Fruit fly (Drosophila melanogaster): ENCODE results near the gene ssp6.

The ssp6 gene

DNA sequence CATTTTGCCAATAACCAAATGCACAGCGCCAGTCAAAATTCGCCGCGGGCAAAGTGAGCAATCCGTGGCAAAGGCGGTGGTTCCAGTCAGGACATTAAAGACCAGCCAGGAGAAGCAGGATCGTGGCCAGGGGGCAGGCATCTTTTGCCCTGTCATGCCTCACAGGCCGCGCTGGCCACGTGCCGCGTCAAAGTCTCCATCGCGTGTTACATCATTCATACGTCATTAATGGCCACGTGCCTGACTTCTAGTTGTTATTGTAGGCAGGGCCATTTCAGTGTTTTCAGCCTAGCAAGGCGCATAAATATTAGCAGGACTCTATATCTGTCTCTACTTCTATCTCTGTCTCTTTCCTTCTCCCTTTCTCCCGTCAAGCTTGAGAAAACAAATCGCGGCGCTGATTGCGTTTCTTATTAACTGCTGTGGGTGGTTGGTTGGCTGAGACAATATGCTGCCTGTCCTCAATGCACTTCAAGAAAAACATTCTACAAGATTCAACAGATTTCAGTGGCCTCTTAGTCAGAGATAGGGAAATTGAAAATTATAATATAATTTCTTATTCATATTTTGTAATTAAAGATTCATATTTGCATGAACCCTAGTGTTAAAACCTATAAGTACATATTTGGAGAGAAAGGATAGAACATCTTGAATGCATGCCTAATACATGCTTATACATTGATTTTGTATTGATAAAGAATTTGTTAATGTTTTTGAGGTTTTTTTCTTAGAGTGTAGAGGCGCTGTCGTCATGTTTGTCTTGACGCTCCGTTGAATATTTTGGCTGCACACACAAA is 31.9 kb downstream of the ssp6 start:
- TF ChIP-seq GATAd (GFP tag; optimal IDR thresholded peaks at IDR 0.05): no peak
- TF ChIP-seq CrebA (GFP tag; optimal IDR thresholded peaks at IDR 0.05; ENCODE audit: borderline replicate concordance): no peak
- no peak for TF ChIP-seq Abd-B (GFP tag; optimal IDR thresholded peaks at IDR 0.05)
- no peak for TF ChIP-seq dl (GFP tag; optimal IDR thresholded peaks at IDR 0.05; ENCODE audit: insufficient read depth in 1 of 2, partially characterized antibody in 2 of 2)
- no peak for TF ChIP-seq sv (GFP tag; optimal IDR thresholded peaks at IDR 0.05)
- TF ChIP-seq tai (GFP tag; optimal IDR thresholded peaks at IDR 0.05): no peak
- TF ChIP-seq Jra (GFP tag; optimal IDR thresholded peaks at IDR 0.05): no peak
- TF ChIP-seq foxo (GFP tag; optimal IDR thresholded peaks at IDR 0.05): no peak
- no peak for TF ChIP-seq sage (GFP tag; optimal IDR thresholded peaks at IDR 0.05)
- no peak for TF ChIP-seq Sp1 (GFP tag; optimal IDR thresholded peaks at IDR 0.05)

DNA sequence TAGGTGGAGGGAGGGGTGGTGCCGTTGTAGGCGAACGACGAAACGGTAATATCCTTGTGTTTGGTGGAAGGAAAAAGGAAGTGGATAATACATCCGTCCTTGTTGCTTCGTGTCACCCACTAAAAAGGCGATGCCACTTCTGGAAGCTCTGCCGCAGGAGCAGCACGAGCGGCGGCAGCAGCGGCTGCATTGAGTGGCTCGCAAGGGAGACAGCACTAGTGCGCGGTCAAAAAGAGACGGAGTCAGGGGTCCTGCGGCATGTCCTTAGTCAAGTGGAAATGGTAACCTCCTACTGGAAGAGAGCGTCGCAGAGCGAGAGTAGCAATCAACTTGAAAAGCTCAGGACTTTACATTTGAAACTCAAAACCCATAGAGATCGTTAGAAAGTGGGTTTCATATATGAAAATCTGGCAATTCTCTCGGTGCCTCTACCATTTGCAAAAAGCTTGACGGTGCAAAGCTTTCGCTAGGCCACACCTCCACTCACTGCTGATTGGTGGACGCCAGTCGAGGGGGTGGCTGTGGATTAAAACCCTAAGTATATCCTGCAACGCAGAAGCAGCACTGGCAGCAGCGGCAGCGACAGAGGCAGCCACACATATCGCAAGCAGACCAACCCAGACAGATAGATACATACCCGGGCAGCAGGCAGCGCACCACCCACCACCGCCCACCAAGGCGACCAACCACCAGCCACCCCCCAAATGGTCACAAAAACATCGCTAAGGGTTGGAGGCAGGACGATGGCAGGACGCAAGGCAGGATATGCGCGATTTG is 34.3 kb downstream of the ssp6 start:
- no peak for TF ChIP-seq CG9705 (GFP tag; optimal IDR thresholded peaks at IDR 0.05)
- TF ChIP-seq Jra (GFP tag; optimal IDR thresholded peaks at IDR 0.05): no peak
- TF ChIP-seq brk (GFP tag; optimal IDR thresholded peaks at IDR 0.05): no peak
- TF ChIP-seq CG32264 (GFP tag; optimal IDR thresholded peaks at IDR 0.05): no peak
- TF ChIP-seq Hr78 (GFP tag; optimal IDR thresholded peaks at IDR 0.05): no peak
- TF ChIP-seq Rel (GFP tag; optimal IDR thresholded peaks at IDR 0.05): no peak
- no peak for TF ChIP-seq Rel (tag; optimal IDR thresholded peaks at IDR 0.05)
- no peak for TF ChIP-seq CrebA (GFP tag; optimal IDR thresholded peaks at IDR 0.05; ENCODE audit: borderline replicate concordance)
- no peak for TF ChIP-seq sv (GFP tag; optimal IDR thresholded peaks at IDR 0.05)
- no peak for TF ChIP-seq dl (GFP tag; optimal IDR thresholded peaks at IDR 0.05; ENCODE audit: insufficient read depth in 1 of 2, partially characterized antibody in 2 of 2)
- TF ChIP-seq Hr83 (GFP tag; optimal IDR thresholded peaks at IDR 0.05; ENCODE audit: poor library complexity, severe bottlenecking): no peak
- TF ChIP-seq Dfd (GFP tag; optimal IDR thresholded peaks at IDR 0.05): no peak
- TF ChIP-seq rgr (GFP tag; optimal IDR thresholded peaks at IDR 0.05): no peak
- no peak for TF ChIP-seq fru (GFP tag; optimal IDR thresholded peaks at IDR 0.05)
- TF ChIP-seq jim (GFP tag; optimal IDR thresholded peaks at IDR 0.05): no peak
- no peak for TF ChIP-seq dmrt93B (GFP tag; optimal IDR thresholded peaks at IDR 0.05)
- no peak for TF ChIP-seq woc (GFP tag; optimal IDR thresholded peaks at IDR 0.05)
- no peak for TF ChIP-seq foxo (GFP tag; optimal IDR thresholded peaks at IDR 0.05)

dm6 chr3L:6111458-6111857 is 34.9 kb downstream of the ssp6 start:
- TF ChIP-seq OdsH (GFP tag; optimal IDR thresholded peaks at IDR 0.05): no peak

DNA sequence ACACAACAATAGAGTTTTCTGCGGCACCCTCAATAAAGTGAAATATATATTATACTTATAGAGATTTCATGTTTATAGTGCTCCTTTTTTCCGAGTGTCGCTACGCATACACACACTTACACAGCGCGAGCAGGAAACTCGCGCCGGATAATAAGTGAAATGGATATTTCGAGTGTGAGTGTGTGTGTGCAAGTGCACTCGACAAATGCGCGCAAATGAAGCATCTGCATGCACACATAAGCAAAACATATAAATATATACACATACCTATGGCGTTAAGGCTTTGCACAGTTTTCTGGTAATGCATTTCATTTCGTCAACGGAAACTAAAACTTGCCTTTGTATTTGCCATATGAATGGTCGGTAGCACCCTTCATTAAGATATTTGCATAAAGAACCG is 39.0 kb downstream of the ssp6 start:
- TF ChIP-seq GATAd (GFP tag; optimal IDR thresholded peaks at IDR 0.05): no peak
- TF ChIP-seq N (GFP tag; optimal IDR thresholded peaks at IDR 0.05): no peak
- TF ChIP-seq OdsH (GFP tag; optimal IDR thresholded peaks at IDR 0.05): no peak
- TF ChIP-seq foxo (GFP tag; optimal IDR thresholded peaks at IDR 0.05): no peak
- no peak for TF ChIP-seq jim (GFP tag; optimal IDR thresholded peaks at IDR 0.05)

dm6 chr3L:6116881-6117280 is 40.4 kb downstream of the ssp6 start:
- TF ChIP-seq Vsx2 (GFP tag; optimal IDR thresholded peaks at IDR 0.05; ENCODE audit: partially characterized antibody) (no peak), HLH106 (tag; optimal IDR thresholded peaks at IDR 0.05) (no peak), fru (GFP tag; optimal IDR thresholded peaks at IDR 0.05) (no peak), brk (GFP tag; optimal IDR thresholded peaks at IDR 0.05) (no peak)

All from whole organism, wandering third instar larva.